Worm (Caenorhabditis elegans): ENCODE measurements around the gene F09E10.6.

- TF ChIP-seq ztf-29 (GFP tag; IDR thresholded peaks at IDR 0.05) = no peak
- TF ChIP-seq ztf-23 (GFP tag; IDR thresholded peaks at IDR 0.05) = no peak
- no peak for TF ChIP-seq flt-1 (GFP tag; IDR thresholded peaks at IDR 0.05)
- no peak for TF ChIP-seq med-1 (GFP tag; optimal IDR thresholded peaks at IDR 0.05; ENCODE audit: insufficient read depth)
- no peak for TF ChIP-seq cog-1 (tag; optimal IDR thresholded peaks at IDR 0.05)
- TF ChIP-seq klf-2 (GFP tag; conservative IDR thresholded peaks at IDR 0.05) = no peak
- TF ChIP-seq tab-1 (GFP tag; IDR thresholded peaks at IDR 0.05) = no peak
- TF ChIP-seq ref-1 (GFP tag; conservative IDR thresholded peaks at IDR 0.05) = no peak
Observed at ce11 chrX:1536138-1536537, 38.7 kb upstream of the F09E10.6 start, which contains the start of gene K06A9.2.
